Fruit fly (Drosophila melanogaster) S2 (cell line): ENCODE measurements around the gene CG10340.

Experiments
- CG8478 ChIP-seq: fragments of >200 bp; optimal IDR thresholded peaks from 2 replicates; lab custom pipeline; 2018
- CTCF ChIP-seq, 2 experiments: fragments of >200 bp; optimal IDR thresholded peaks; 2 replicates each; lab custom pipeline; 2018

- TF ChIP-seq CTCF (optimal IDR thresholded peaks at IDR 0.05; lab: Kevin White, UChicago), result no peak
- no peak for TF ChIP-seq CG8478 (lab: Kevin White, UChicago)
Observed at dm6 chr3R:16650950-16651349, 36.8 kb upstream of the CG10340 start, which contains the start of gene Mettl4.
